Worm (Caenorhabditis elegans): Measurements from ENCODE around the gene srx-110.

- TF ChIP-seq snpc-3.4 (tag; optimal IDR thresholded peaks at IDR 0.05) (no peak), F57A8.1 (GFP tag; optimal IDR thresholded peaks at IDR 0.05) (no peak), dpl-1 (GFP tag; optimal IDR thresholded peaks at IDR 0.05) (no peak), die-1 (tag; optimal IDR thresholded peaks at IDR 0.05) (no peak), ceh-58 (GFP tag; IDR thresholded peaks at IDR 0.05) (no peak), lir-1 (GFP tag; conservative IDR thresholded peaks at IDR 0.05) (no peak), unc-130 (GFP tag; optimal IDR thresholded peaks at IDR 0.05) (no peak), repo-1 (tag; optimal IDR thresholded peaks at IDR 0.05) (no peak), attf-6 (GFP tag; IDR thresholded peaks at IDR 0.05) (no peak), gei-17 (GFP tag; optimal IDR thresholded peaks at IDR 0.05) (no peak), dox-1 (GFP tag; IDR thresholded peaks at IDR 0.05) (no peak), cebp-1 (GFP tag; IDR thresholded peaks at IDR 0.05) (no peak), cebp-1 (tag; optimal IDR thresholded peaks at IDR 0.05) (no peak)
Observed at ce11 chrII:3716961-3717360, 7.6 kb downstream of the srx-110 start, which contains the start of gene fbxc-52.
